Fruit fly (Drosophila melanogaster): ENCODE data around the gene Cpr78Cb.
A peak's percentile ranks its signal among the peaks of the same experiment; 100 is the strongest.

- peak; percentile 99 for TF ChIP-seq CG1621 (tag; optimal IDR thresholded peaks at IDR 0.05)
- TF ChIP-seq Ets96B (tag; optimal IDR thresholded peaks at IDR 0.05), result peak; percentile 100
- peak; percentile 99 for TF ChIP-seq CG6792 (GFP tag; optimal IDR thresholded peaks at IDR 0.05)
These were observed 10.1 kb downstream of the Cpr78Cb start, which contains the start of the genes CG11309 and CG7632 for dm6 chr3L:21304400-21304799.
